Fruit fly (Drosophila melanogaster): ENCODE data around the gene strat.

Gene strat

DNA sequence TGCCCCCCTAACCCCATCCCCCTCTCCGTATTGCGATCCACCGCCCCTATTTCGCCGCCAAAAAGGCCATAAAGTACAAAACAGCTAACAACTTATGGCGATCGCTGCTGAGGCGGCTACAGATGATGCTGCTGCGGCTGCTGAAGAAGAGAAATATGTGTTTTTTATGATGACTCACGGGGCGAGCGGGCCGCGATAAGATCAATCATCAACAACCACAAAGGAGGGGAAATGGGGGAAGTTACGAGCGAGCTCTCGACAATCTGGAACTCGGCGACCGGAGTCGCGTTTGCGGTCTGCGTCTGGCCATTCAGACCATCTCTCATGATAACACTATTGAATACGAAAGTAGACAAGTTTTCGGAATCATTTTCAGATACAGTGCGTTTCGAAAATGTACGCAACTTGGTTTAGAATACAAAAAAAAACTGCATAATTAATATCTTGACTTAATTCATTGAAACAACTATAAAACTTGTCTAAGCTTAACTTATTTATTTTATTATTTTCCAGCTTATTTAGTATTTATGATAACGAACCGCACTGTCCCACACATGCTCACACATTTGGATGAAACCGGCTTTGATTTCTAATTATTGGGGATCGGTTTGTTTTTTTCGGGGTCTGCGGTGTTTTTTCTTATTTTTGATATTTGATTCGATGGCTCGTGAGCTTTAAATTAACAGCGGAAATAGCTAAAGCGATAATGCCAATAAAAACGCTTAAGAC is 27.8 kb upstream of the strat start (continued):
- TF ChIP-seq CG14710 (tag; optimal IDR thresholded peaks at IDR 0.05) (peak; percentile 95), Bteb2 (GFP tag; optimal IDR thresholded peaks at IDR 0.05) (peak; percentile 96), pum (GFP tag; optimal IDR thresholded peaks at IDR 0.05) (peak; percentile 92), kay (GFP tag; optimal IDR thresholded peaks at IDR 0.05) (peak; percentile 96), dm (GFP tag; optimal IDR thresholded peaks at IDR 0.05) (peak; percentile 88), CG12219 (GFP tag; optimal IDR thresholded peaks at IDR 0.05) (peak; percentile 95), twi (tag; optimal IDR thresholded peaks at IDR 0.05) (peak; percentile 93), fd96Cb (tag; optimal IDR thresholded peaks at IDR 0.05) (peak; percentile 95), CG6791 (GFP tag; IDR thresholded peaks at IDR 0.05; ENCODE audit: partially characterized antibody) (no peak), D (optimal IDR thresholded peaks at IDR 0.05) (no peak), D (GFP tag; optimal IDR thresholded peaks at IDR 0.05) (peak; percentile 95), chn (GFP tag; optimal IDR thresholded peaks at IDR 0.05) (peak; percentile 90), Hr39 (optimal IDR thresholded peaks at IDR 0.05) (no peak), YL-1 (GFP tag; optimal IDR thresholded peaks at IDR 0.05) (peak; percentile 87), CG1233 (GFP tag; optimal IDR thresholded peaks at IDR 0.05) (peak; percentile 94), CG32772 (GFP tag; IDR thresholded peaks at IDR 0.05) (peak; percentile 97), mam (GFP tag; optimal IDR thresholded peaks at IDR 0.05) (peak; percentile 94), CG6854 (GFP tag; optimal IDR thresholded peaks at IDR 0.05) (peak; percentile 92), Atf6 (GFP tag; IDR thresholded peaks at IDR 0.05) (peak; percentile 97), Ssrp (tag; optimal IDR thresholded peaks at IDR 0.05) (peak; percentile 93), Six4 (GFP tag; optimal IDR thresholded peaks at IDR 0.05) (peak; percentile 95), salm (tag; optimal IDR thresholded peaks at IDR 0.05) (peak; percentile 98), CG1529 (GFP tag; optimal IDR thresholded peaks at IDR 0.05) (peak; percentile 93), sens-2 (GFP tag; IDR thresholded peaks at IDR 0.05) (peak; percentile 93), CG17186 (GFP tag; optimal IDR thresholded peaks at IDR 0.05) (peak; percentile 79), Atf-2 (GFP tag; optimal IDR thresholded peaks at IDR 0.05) (peak; percentile 81), CG34224 (GFP tag; IDR thresholded peaks at IDR 0.05; ENCODE audit: partially characterized antibody) (no peak), CG7839 (tag; optimal IDR thresholded peaks at IDR 0.05) (peak; percentile 97), cato (GFP tag; optimal IDR thresholded peaks at IDR 0.05; ENCODE audit: borderline replicate concordance) (peak; percentile 81), CG8944 (GFP tag; optimal IDR thresholded peaks at IDR 0.05) (peak; percentile 89), CG5953 (GFP tag; IDR thresholded peaks at IDR 0.05) (peak; percentile 94), zen2 (GFP tag; IDR thresholded peaks at IDR 0.05; ENCODE audit: partially characterized antibody) (no peak), CG7271 (tag; optimal IDR thresholded peaks at IDR 0.05) (peak; percentile 80), trh (GFP tag; optimal IDR thresholded peaks at IDR 0.05) (peak; percentile 89), gcm2 (GFP tag; optimal IDR thresholded peaks at IDR 0.05) (peak; percentile 89), slp2 (GFP tag; optimal IDR thresholded peaks at IDR 0.05) (peak; percentile 92), CG14860 (GFP tag; IDR thresholded peaks at IDR 0.05; ENCODE audit: partially characterized antibody) (no peak), otp (GFP tag; IDR thresholded peaks at IDR 0.05) (peak; percentile 96), CG14667 (GFP tag; IDR thresholded peaks at IDR 0.05) (peak; percentile 94), CG13123 (GFP tag; optimal IDR thresholded peaks at IDR 0.05) (peak; percentile 91), Eip74EF (GFP tag; optimal IDR thresholded peaks at IDR 0.05) (peak in 1 of 2 experiments; percentile 96), pan (optimal IDR thresholded peaks at IDR 0.05) (no peak), pan (GFP tag; optimal IDR thresholded peaks at IDR 0.05 in 1 of 2, IDR thresholded peaks at IDR 0.05 in 1 of 2) (peak in 1 of 2 experiments; percentile 97), fu2 (GFP tag; optimal IDR thresholded peaks at IDR 0.05) (peak; percentile 85), Optix (GFP tag; IDR thresholded peaks at IDR 0.05) (peak; percentile 87), sob (GFP tag; IDR thresholded peaks at IDR 0.05) (peak; percentile 98), Jarid2 (GFP tag; optimal IDR thresholded peaks at IDR 0.05) (peak; percentile 70), D19B (GFP tag; optimal IDR thresholded peaks at IDR 0.05) (peak; percentile 83), p53 (GFP tag; optimal IDR thresholded peaks at IDR 0.05) (peak; percentile 63), hb (GFP tag; IDR thresholded peaks at IDR 0.05; ENCODE audit: partially characterized antibody) (no peak)

Measured in whole organism, embryonic.